Worm (Caenorhabditis elegans): ENCODE data around the gene lgc-54.
A peak's percentile ranks its signal among the peaks of the same experiment; 100 is the strongest.

The lgc-54 gene

ce11 chrV:6813862-6814261 lies 32.5 kb downstream of the lgc-54 start:
- TF ChIP-seq K12H6.12 (tag; optimal IDR thresholded peaks at IDR 0.05) (no peak), hlh-12 (tag; optimal IDR thresholded peaks at IDR 0.05) (no peak), B0261.1 (tag; optimal IDR thresholded peaks at IDR 0.05) (no peak), lin-54 (GFP tag; optimal IDR thresholded peaks at IDR 0.05) (no peak), tbx-9 (tag; optimal IDR thresholded peaks at IDR 0.05; ENCODE audit: borderline replicate concordance) (no peak), ekl-4 (GFP tag; IDR thresholded peaks at IDR 0.05) (no peak), lin-40 (tag; optimal IDR thresholded peaks at IDR 0.05) (no peak), bed-1 (GFP tag; IDR thresholded peaks at IDR 0.05) (no peak), egl-44 (GFP tag; IDR thresholded peaks at IDR 0.05) (no peak)

ce11 chrV:6811863-6812262 lies 34.5 kb downstream of the lgc-54 start:
- no peak for TF ChIP-seq mel-28 (tag; optimal IDR thresholded peaks at IDR 0.05; ENCODE audit: borderline replicate concordance)
- no peak for TF ChIP-seq F10E7.11 (tag; optimal IDR thresholded peaks at IDR 0.05)
- no peak for TF ChIP-seq bed-2 (GFP tag; IDR thresholded peaks at IDR 0.05)
- no peak for TF ChIP-seq atf-7 (tag; optimal IDR thresholded peaks at IDR 0.05)
- TF ChIP-seq mxl-1 (tag; optimal IDR thresholded peaks at IDR 0.05), result no peak
- TF ChIP-seq F39B2.1 (GFP tag; IDR thresholded peaks at IDR 0.05), result no peak
- no peak for TF ChIP-seq F55B11.4 (tag; optimal IDR thresholded peaks at IDR 0.05; ENCODE audit: borderline replicate concordance, insufficient read depth)
- TF ChIP-seq somi-1 (GFP tag; optimal IDR thresholded peaks at IDR 0.05), result no peak
- no peak for TF ChIP-seq pha-4 (tag; optimal IDR thresholded peaks at IDR 0.05)
- TF ChIP-seq ets-4 (GFP tag; optimal IDR thresholded peaks at IDR 0.05), result peak; percentile 81
- no peak for TF ChIP-seq ceh-27 (GFP tag; optimal IDR thresholded peaks at IDR 0.05)
- no peak for TF ChIP-seq rec-8 (tag; optimal IDR thresholded peaks at IDR 0.05)
- no peak for TF ChIP-seq sdz-38 (tag; optimal IDR thresholded peaks at IDR 0.05)
- no peak for TF ChIP-seq attf-3 (GFP tag; conservative IDR thresholded peaks at IDR 0.05)
- TF ChIP-seq efl-1 (GFP tag; optimal IDR thresholded peaks at IDR 0.05), result no peak
- no peak for TF ChIP-seq sptf-2 (GFP tag; optimal IDR thresholded peaks at IDR 0.05)
- no peak for TF ChIP-seq mes-4 (tag; optimal IDR thresholded peaks at IDR 0.05)
- no peak for TF ChIP-seq madf-3 (GFP tag; IDR thresholded peaks at IDR 0.05)
- TF ChIP-seq ztf-3 (GFP tag; optimal IDR thresholded peaks at IDR 0.05), result no peak
- TF ChIP-seq F52B5.7 (tag; optimal IDR thresholded peaks at IDR 0.05), result no peak
- TF ChIP-seq lin-26 (GFP tag; IDR thresholded peaks at IDR 0.05), result no peak
- TF ChIP-seq C06A6.2 (GFP tag; conservative IDR thresholded peaks at IDR 0.05), result no peak
- no peak for TF ChIP-seq let-526 (GFP tag; IDR thresholded peaks at IDR 0.05)
- TF ChIP-seq attf-6 (GFP tag; IDR thresholded peaks at IDR 0.05), result no peak
- no peak for TF ChIP-seq tbp1 (GFP tag; optimal IDR thresholded peaks at IDR 0.05)
- no peak for TF ChIP-seq ama-1 (optimal IDR thresholded peaks at IDR 0.05)
- TF ChIP-seq ama-1 (GFP tag; optimal IDR thresholded peaks at IDR 0.05), result no peak
- no peak for TF ChIP-seq ceh-91 (GFP tag; IDR thresholded peaks at IDR 0.05)
- TF ChIP-seq nhr-80 (tag; optimal IDR thresholded peaks at IDR 0.05), result peak; percentile 91
- TF ChIP-seq mcd-1 (GFP tag; IDR thresholded peaks at IDR 0.05), result no peak
- 0 out of 2 replicates have a peak, but pooled peaks have one; percentile 34 for TF ChIP-seq cebp-1 (GFP tag; IDR thresholded peaks at IDR 0.05)
- no peak for TF ChIP-seq cebp-1 (tag; optimal IDR thresholded peaks at IDR 0.05)
- TF ChIP-seq ceh-40 (GFP tag; IDR thresholded peaks at IDR 0.05), result 0 out of 2 replicates have a peak, but pooled peaks have one; percentile 10
